Worm (Caenorhabditis elegans) whole organism, dauer: ENCODE measurements around the gene C34F6.7.

ENCODE experiments used
- unc-62 ChIP-seq: sonication (generic microtip); optimal IDR thresholded peaks from 2 replicates; lab custom pipeline; 2017; ENCODE audit warnings: missing biosample characterization, missing genetic modification reagents, missing genetic modification characterization

C34F6.7 gene

DNA sequence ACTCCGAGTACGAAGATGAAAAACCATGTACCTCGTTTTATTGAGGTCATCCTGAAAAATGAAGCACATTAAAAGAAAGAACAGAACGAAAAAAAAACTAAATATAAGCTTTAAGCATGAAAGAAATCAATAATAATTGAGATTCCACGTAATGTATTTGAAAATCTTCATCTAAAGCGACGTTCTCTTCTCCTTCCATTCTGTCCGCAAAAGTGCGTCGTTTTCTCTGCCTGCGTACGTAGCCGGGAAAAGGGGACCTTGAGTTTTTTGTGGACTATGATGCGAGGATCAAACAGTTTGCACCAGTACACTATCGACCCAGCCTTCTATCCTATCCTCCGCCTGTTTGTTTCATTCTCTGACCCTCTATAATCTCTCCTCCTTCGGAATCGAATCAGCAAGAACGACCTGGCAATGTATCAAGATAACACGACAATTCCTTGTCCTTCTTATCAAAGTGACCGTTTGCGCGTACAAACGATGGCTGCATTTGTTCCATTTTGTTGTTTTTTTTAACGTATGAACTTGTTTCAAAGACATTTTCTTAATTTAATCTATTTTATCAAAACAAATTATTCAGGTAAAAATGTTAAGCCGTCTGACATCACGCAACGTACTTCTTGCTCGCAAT lies at the start of gene C34F6.7, which contains the start of gene idh-2:
Gene C34F6.7, minus strand, starts transcription at position 51 of the 631 bp plus-strand sequence.
Gene idh-2, plus strand, starts transcription at position 581 of the 631 bp plus-strand sequence.
- no peak for TF ChIP-seq unc-62 (GFP tag; lab: Kevin White, UChicago)

DNA sequence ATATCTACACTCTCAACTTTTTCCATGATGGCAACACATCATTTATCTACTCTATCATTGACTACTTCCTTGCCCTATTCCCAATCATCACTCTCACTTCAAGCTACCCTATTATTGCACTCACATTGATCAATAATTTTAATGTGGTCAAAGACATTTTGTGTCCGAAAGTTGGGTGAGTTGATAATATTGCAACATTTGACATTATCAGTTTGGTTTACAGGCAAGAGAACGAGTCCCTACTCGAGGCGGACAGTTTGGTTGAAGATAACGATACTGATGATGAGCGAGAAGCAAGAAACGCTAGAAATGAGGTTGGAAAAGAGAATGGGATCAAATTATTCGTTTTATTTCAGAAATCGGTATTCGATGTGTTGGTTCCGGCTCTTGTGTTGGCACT lies 49.4 kb upstream of the C34F6.7 start:
- no peak for TF ChIP-seq unc-62 (GFP tag; lab: Kevin White, UChicago)

DNA sequence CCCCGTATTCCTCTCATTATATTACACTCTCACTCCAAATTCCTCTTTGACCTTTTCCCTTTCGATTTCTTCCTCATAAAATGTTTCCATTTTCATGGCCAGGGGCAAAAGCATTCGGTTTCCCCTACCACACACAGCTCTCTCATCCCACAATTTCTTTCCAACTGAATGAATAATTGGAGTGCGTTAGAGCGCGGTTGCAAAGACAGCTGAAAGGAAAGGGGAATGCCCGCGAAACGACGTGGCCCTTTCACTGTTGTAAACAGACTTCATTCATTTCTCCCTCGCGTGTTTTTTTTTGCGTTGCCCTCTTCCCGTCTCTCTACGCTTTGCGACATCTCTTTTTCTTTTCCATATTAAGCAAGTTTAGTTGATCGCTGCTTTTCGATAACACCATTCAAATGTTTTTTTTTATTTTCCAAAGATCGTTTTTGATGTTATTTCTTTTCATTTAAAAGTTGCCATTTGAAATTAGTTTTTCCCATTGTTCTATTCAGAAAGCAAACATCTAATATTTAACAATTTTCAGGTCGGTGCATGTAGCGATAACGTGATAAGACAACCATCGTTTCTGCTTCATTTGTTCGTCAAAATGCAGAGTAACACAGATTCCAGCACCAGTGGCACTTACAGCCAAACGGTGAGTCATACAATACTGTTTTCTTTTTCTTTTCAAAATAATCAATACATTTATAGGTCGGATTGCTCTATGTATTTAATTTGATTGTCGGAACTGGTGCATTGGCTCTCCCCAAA lies 47.2 kb upstream of the C34F6.7 start, which contains the start of gene C03A3.2:
Gene C03A3.2, plus strand, starts transcription at position 530 of the 756 bp plus-strand sequence.
- no peak for TF ChIP-seq unc-62 (GFP tag; lab: Kevin White, UChicago)

- no peak for TF ChIP-seq unc-62 (GFP tag; lab: Kevin White, UChicago)
Measured at ce11 chrX:11257071-11257470, 41.8 kb upstream of the C34F6.7 start, which contains the start of gene C03A3.1. Gene C03A3.1, plus strand, starts transcription at chrX:11257361.

DNA sequence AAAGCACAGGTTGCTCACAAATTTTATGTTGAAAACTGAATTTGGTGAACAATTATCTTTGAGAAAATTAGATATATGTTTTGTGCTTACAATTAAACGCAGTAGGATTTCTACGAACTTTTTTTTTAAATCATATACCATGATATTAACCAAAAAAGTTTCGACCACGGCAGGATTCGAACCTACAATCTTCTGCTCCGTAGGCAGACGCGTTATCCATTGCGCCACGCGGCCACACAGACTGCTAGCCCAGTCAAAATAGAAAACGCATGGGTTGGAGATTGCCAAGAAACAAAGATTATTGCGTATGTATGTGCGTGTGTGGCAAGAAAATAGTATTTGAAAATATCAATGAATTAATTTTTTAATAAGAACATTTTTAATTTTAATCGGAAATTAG lies 37.2 kb upstream of the C34F6.7 start:
- TF ChIP-seq unc-62 (GFP tag; lab: Kevin White, UChicago) = no peak

ce11 chrX:11251928-11252327 lies 36.7 kb upstream of the C34F6.7 start:
- TF ChIP-seq unc-62 (GFP tag; lab: Kevin White, UChicago) = no peak

ce11 chrX:11250983-11251382 lies 35.7 kb upstream of the C34F6.7 start:
- no peak for TF ChIP-seq unc-62 (GFP tag; lab: Kevin White, UChicago)

- TF ChIP-seq unc-62 (GFP tag; lab: Kevin White, UChicago) = no peak
Measured at ce11 chrX:11249392-11249791, 34.1 kb upstream of the C34F6.7 start.

ce11 chrX:11248083-11248482 lies 32.8 kb upstream of the C34F6.7 start:
- TF ChIP-seq unc-62 (GFP tag; lab: Kevin White, UChicago) = no peak

- no peak for TF ChIP-seq unc-62 (GFP tag; lab: Kevin White, UChicago)
Measured at ce11 chrX:11245056-11245455, 29.8 kb upstream of the C34F6.7 start.

ce11 chrX:11243604-11244003 lies 28.3 kb upstream of the C34F6.7 start:
- TF ChIP-seq unc-62 (GFP tag; lab: Kevin White, UChicago) = no peak

DNA sequence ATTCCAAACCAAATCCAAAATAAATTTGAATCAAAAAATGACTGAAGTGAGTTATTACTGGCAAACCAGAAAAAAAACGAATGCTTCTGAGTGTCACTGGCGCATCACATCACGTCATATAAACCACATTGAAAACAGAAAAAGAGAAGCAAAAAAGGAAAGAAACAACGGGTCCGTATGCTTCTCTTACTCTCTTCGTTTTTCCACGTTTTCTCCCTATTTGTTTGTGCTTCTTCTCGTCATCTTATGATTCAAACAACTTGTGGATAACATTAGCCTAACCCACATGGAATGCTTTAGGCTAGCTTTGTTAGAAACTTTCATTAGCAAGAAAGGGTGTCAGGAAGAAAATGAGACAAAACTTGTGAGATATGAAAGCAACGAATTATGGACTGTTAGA lies 26.2 kb upstream of the C34F6.7 start:
- no peak for TF ChIP-seq unc-62 (GFP tag; lab: Kevin White, UChicago)

DNA sequence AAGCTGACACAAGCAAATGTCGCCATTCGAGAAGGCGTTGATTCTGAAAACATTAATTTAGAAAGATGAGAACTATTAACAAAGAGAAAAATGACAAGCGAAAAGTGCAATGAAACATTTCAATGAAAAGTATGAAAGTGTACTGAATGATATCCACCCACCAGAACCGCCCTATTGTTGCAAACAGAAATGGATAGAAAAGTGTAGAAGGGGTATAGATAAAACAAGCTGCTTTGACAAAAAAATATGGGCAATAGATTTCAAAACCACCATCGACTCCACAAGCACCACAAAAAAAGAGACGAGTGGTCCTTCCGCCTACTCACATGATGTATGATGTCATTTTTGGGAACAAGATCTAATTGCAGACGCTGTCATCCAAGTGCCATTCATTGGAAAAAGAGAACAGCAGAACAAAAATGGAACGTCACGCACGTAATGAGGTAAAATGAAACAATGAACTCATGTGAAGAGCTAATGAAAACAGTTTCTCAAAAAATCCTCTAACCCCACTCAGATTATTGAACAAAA lies 25.4 kb upstream of the C34F6.7 start, which contains the start of gene C34F6.10:
Gene C34F6.10, minus strand, starts transcription at position 51 of the 531 bp plus-strand sequence.
- no peak for TF ChIP-seq unc-62 (GFP tag; lab: Kevin White, UChicago)

DNA sequence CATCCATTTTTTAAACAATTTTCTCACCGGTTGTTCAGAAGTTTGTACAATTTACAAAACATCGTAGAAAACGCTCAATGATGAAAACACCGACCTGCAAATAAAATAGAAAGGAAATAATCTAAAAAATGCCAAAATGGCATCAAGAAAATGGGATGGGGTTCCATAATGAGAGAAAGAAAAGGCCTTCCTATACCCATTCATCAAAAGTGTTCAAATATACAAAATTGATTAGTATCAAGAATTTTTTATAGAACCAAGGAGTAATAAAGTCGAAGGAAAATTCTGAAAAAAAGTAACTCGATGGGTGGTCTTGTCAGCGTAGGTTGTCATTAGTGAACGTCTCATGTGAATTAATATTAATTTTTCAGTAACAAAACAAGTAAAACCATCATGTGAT lies 11.3 kb upstream of the C34F6.7 start, which contains the start of gene C34F6.12:
Gene C34F6.12, minus strand, starts transcription at position 101 of the 400 bp plus-strand sequence.
- TF ChIP-seq unc-62 (GFP tag; lab: Kevin White, UChicago) = no peak

- no peak for TF ChIP-seq unc-62 (GFP tag; lab: Kevin White, UChicago)
Measured at ce11 chrX:11222597-11223218, 7.4 kb upstream of the C34F6.7 start, which contains the start of gene C34F6.9. Gene C34F6.9, minus strand, starts transcription at chrX:11222647.

DNA sequence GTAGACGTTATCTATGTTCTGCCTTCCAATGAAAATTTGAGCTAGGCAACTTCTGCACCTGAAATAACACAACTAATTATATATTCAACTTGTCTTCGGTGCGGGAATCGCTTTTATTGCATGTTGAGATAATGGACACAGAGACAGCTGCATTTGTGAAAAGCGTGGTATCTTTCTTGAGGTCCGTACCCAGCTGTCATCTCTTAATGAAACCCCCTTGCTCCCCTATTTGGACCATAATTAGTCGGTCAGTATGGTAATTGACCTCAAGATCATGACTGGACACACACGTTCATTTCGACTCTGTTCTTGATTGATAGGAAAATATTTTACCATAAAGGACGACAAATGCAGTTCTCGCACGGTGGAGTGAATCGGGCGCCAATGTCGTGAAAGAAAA lies 3.9 kb downstream of the C34F6.7 start:
- no peak for TF ChIP-seq unc-62 (GFP tag; lab: Kevin White, UChicago)
